Worm (Caenorhabditis elegans): Measurements from ENCODE around the gene glb-2.
A peak's percentile ranks its signal among the peaks of the same experiment; 100 is the strongest.

glb-2 gene

ce11 chrIV:7228208-7228607, 34.8 kb downstream of the glb-2 start, which contains the start of gene D2024.5:
Gene D2024.5 (minus strand): TSS chrIV:7228308.
- TF ChIP-seq bed-3 (GFP tag; optimal IDR thresholded peaks at IDR 0.05), result no peak
- no peak for TF ChIP-seq pha-4 (tag; optimal IDR thresholded peaks at IDR 0.05)
- TF ChIP-seq unc-62 (GFP tag; optimal IDR thresholded peaks at IDR 0.05), result no peak
- TF ChIP-seq ces-1 (GFP tag; optimal IDR thresholded peaks at IDR 0.05), result no peak
- TF ChIP-seq drap-1 (GFP tag; optimal IDR thresholded peaks at IDR 0.05), result no peak
- TF ChIP-seq zip-8 (tag; optimal IDR thresholded peaks at IDR 0.05), result no peak
- no peak for TF ChIP-seq nhr-12 (tag; optimal IDR thresholded peaks at IDR 0.05)
- no peak for TF ChIP-seq tbx-8 (GFP tag; optimal IDR thresholded peaks at IDR 0.05)
- TF ChIP-seq hlh-1 (tag; optimal IDR thresholded peaks at IDR 0.05), result no peak

ce11 chrIV:7227072-7227471, 36.0 kb downstream of the glb-2 start, which contains the start of gene R13A1.10:
Gene R13A1.10 (minus strand): TSS chrIV:7227172.
- TF ChIP-seq cnd-1 (tag; optimal IDR thresholded peaks at IDR 0.05) (no peak), bed-3 (GFP tag; optimal IDR thresholded peaks at IDR 0.05) (no peak), lsy-2 (tag; optimal IDR thresholded peaks at IDR 0.05) (no peak), ceh-39 (tag; optimal IDR thresholded peaks at IDR 0.05) (no peak), blmp-1 (tag; optimal IDR thresholded peaks at IDR 0.05) (no peak), mls-2 (tag; optimal IDR thresholded peaks at IDR 0.05) (no peak), mep-1 (tag; optimal IDR thresholded peaks at IDR 0.05) (no peak), pha-4 (tag; optimal IDR thresholded peaks at IDR 0.05) (no peak), drap-1 (GFP tag; optimal IDR thresholded peaks at IDR 0.05) (no peak), lin-13 (tag; optimal IDR thresholded peaks at IDR 0.05) (no peak)

ce11 chrIV:7222088-7222487, 40.9 kb downstream of the glb-2 start:
- peak; percentile 57 for TF ChIP-seq ces-1 (GFP tag; optimal IDR thresholded peaks at IDR 0.05)
- TF ChIP-seq sem-2 (GFP tag; optimal IDR thresholded peaks at IDR 0.05), result no peak

ce11 chrIV:7219398-7220087, 43.5 kb downstream of the glb-2 start, which contains the start of the genes glb-23 and R13A1.1:
Gene glb-23 (minus strand): TSS chrIV:7219498.
Gene R13A1.1 (plus strand): TSS chrIV:7220037.
- TF ChIP-seq nhr-2 (tag; optimal IDR thresholded peaks at IDR 0.05) (no peak), ceh-43 (GFP tag; optimal IDR thresholded peaks at IDR 0.05) (no peak)

ce11 chrIV:7216210-7216609, 46.8 kb downstream of the glb-2 start:
- no peak for TF ChIP-seq sptf-1 (tag; optimal IDR thresholded peaks at IDR 0.05)
- no peak for TF ChIP-seq lin-32 (GFP tag; optimal IDR thresholded peaks at IDR 0.05)
- no peak for TF ChIP-seq nhr-12 (tag; optimal IDR thresholded peaks at IDR 0.05)
- no peak for TF ChIP-seq mab-5 (tag; optimal IDR thresholded peaks at IDR 0.05)
- no peak for TF ChIP-seq lsy-2 (tag; optimal IDR thresholded peaks at IDR 0.05)
- TF ChIP-seq ztf-11 (tag; optimal IDR thresholded peaks at IDR 0.05), result no peak
- TF ChIP-seq mls-2 (tag; optimal IDR thresholded peaks at IDR 0.05), result no peak
- no peak for TF ChIP-seq ham-2 (GFP tag; optimal IDR thresholded peaks at IDR 0.05)
- no peak for TF ChIP-seq lin-13 (tag; optimal IDR thresholded peaks at IDR 0.05)
- no peak for TF ChIP-seq unc-120 (tag; optimal IDR thresholded peaks at IDR 0.05; ENCODE audit: poor library complexity, severe bottlenecking)

ce11 chrIV:7212769-7213168, 50.3 kb downstream of the glb-2 start:
- TF ChIP-seq unc-120 (tag; optimal IDR thresholded peaks at IDR 0.05; ENCODE audit: poor library complexity, severe bottlenecking) (no peak), mab-5 (tag; optimal IDR thresholded peaks at IDR 0.05) (no peak), unc-39 (tag; optimal IDR thresholded peaks at IDR 0.05) (no peak), ceh-43 (GFP tag; optimal IDR thresholded peaks at IDR 0.05) (no peak), ham-2 (GFP tag; optimal IDR thresholded peaks at IDR 0.05) (no peak), zip-8 (tag; optimal IDR thresholded peaks at IDR 0.05) (no peak), snpc-4 (tag; optimal IDR thresholded peaks at IDR 0.05) (no peak), mep-1 (tag; optimal IDR thresholded peaks at IDR 0.05) (no peak), elt-1 (tag; optimal IDR thresholded peaks at IDR 0.05; ENCODE audit: borderline replicate concordance, insufficient read depth) (no peak), nhr-2 (tag; optimal IDR thresholded peaks at IDR 0.05) (no peak), ces-1 (GFP tag; optimal IDR thresholded peaks at IDR 0.05) (no peak), lsy-2 (tag; optimal IDR thresholded peaks at IDR 0.05) (no peak), flh-1 (GFP tag; optimal IDR thresholded peaks at IDR 0.05) (no peak), hlh-1 (tag; optimal IDR thresholded peaks at IDR 0.05) (no peak)

All from whole organism, mixed stage, embryonic.